Fruit fly (Drosophila melanogaster): Measurements from ENCODE around the gene ras.

ras gene

dm6 chrX:10771856-10772592 is 27.7 kb downstream of the ras start, which contains the start of gene CG15211 (continued):
- TF ChIP-seq exex (tag; optimal IDR thresholded peaks at IDR 0.05) (no peak), HLH54F (GFP tag; optimal IDR thresholded peaks at IDR 0.05) (no peak), tna (GFP tag; IDR thresholded peaks at IDR 0.05; ENCODE audit: partially characterized antibody) (no peak), CG13775 (GFP tag; optimal IDR thresholded peaks at IDR 0.05) (peak; percentile 73), Rfx (GFP tag; IDR thresholded peaks at IDR 0.05) (peak; percentile 43), CG14860 (GFP tag; IDR thresholded peaks at IDR 0.05; ENCODE audit: partially characterized antibody) (no peak), CG4617 (GFP tag; optimal IDR thresholded peaks at IDR 0.05; ENCODE audit: borderline replicate concordance) (peak; percentile 22), CG9817 (tag; optimal IDR thresholded peaks at IDR 0.05) (peak; percentile 48), CG13296 (GFP tag; optimal IDR thresholded peaks at IDR 0.05) (peak; percentile 65), MESR4 (GFP tag; optimal IDR thresholded peaks at IDR 0.05) (no peak), oc (tag; optimal IDR thresholded peaks at IDR 0.05) (peak; percentile 82), CG12219 (GFP tag; optimal IDR thresholded peaks at IDR 0.05) (peak; percentile 52), CG1832 (GFP tag; optimal IDR thresholded peaks at IDR 0.05) (peak; percentile 58), Sin3A (optimal IDR thresholded peaks at IDR 0.05) (no peak), CG30020 (tag; optimal IDR thresholded peaks at IDR 0.05) (peak; percentile 47), CG4854 (GFP tag; optimal IDR thresholded peaks at IDR 0.05) (no peak), br (optimal IDR thresholded peaks at IDR 0.05) (no peak), CG17568 (GFP tag; optimal IDR thresholded peaks at IDR 0.05) (peak; percentile 25), stwl (tag; optimal IDR thresholded peaks at IDR 0.05) (no peak), Eip74EF (GFP tag; optimal IDR thresholded peaks at IDR 0.05) (peak in 1 of 2 experiments; percentile 64), CG12155 (GFP tag; optimal IDR thresholded peaks at IDR 0.05) (peak; percentile 47), Dp (GFP tag; optimal IDR thresholded peaks at IDR 0.05) (no peak), Vsx1 (GFP tag; optimal IDR thresholded peaks at IDR 0.05) (no peak), Oaz (GFP tag; IDR thresholded peaks at IDR 0.05) (0 out of 2 replicates have a peak, but pooled peaks have one; percentile 51), tgo (GFP tag; IDR thresholded peaks at IDR 0.05) (peak; percentile 54), da (GFP tag; optimal IDR thresholded peaks at IDR 0.05) (no peak), NfI (GFP tag; optimal IDR thresholded peaks at IDR 0.05) (peak; percentile 62), slp2 (GFP tag; optimal IDR thresholded peaks at IDR 0.05) (no peak), CG10462 (GFP tag; optimal IDR thresholded peaks at IDR 0.05) (peak; percentile 8), chinmo (GFP tag; IDR thresholded peaks at IDR 0.05; ENCODE audit: partially characterized antibody) (peak; percentile 89; the same call in 3 of the 4 replicates), MTF-1 (GFP tag; optimal IDR thresholded peaks at IDR 0.05; ENCODE audit: borderline replicate concordance) (no peak), ranshi (GFP tag; IDR thresholded peaks at IDR 0.05) (peak; percentile 44; the same call in 1 of the 2 replicates), twi (tag; optimal IDR thresholded peaks at IDR 0.05) (peak; percentile 53), CG8478 (optimal IDR thresholded peaks at IDR 0.05) (no peak), pzg (GFP tag; optimal IDR thresholded peaks at IDR 0.05) (no peak), E2f2 (GFP tag; IDR thresholded peaks at IDR 0.05) (peak; percentile 48), B-H2 (GFP tag; optimal IDR thresholded peaks at IDR 0.05) (no peak), zfh1 (GFP tag; IDR thresholded peaks at IDR 0.05) (peak; percentile 68; the same call in 2 of the 3 replicates), ash1 (GFP tag; optimal IDR thresholded peaks at IDR 0.05) (no peak), aop (GFP tag; IDR thresholded peaks at IDR 0.05) (no peak), ham (GFP tag; IDR thresholded peaks at IDR 0.05) (no peak), shn (GFP tag; optimal IDR thresholded peaks at IDR 0.05) (peak; percentile 20), Fer3 (tag; optimal IDR thresholded peaks at IDR 0.05) (peak; percentile 54), wdn (GFP tag; IDR thresholded peaks at IDR 0.05) (0 out of 2 replicates have a peak, but pooled peaks have one; percentile 26), CG32772 (GFP tag; IDR thresholded peaks at IDR 0.05) (peak; percentile 70), Dad (GFP tag; optimal IDR thresholded peaks at IDR 0.05) (no peak), Dll (GFP tag; IDR thresholded peaks at IDR 0.05; ENCODE audit: partially characterized antibody) (no peak), Fer2 (tag; optimal IDR thresholded peaks at IDR 0.05) (peak; percentile 22), CG10147 (GFP tag; optimal IDR thresholded peaks at IDR 0.05) (peak; percentile 58)

Data from whole organism, embryonic.